Worm (Caenorhabditis elegans): Measurements from ENCODE around the gene R05H5.3.

DNA sequence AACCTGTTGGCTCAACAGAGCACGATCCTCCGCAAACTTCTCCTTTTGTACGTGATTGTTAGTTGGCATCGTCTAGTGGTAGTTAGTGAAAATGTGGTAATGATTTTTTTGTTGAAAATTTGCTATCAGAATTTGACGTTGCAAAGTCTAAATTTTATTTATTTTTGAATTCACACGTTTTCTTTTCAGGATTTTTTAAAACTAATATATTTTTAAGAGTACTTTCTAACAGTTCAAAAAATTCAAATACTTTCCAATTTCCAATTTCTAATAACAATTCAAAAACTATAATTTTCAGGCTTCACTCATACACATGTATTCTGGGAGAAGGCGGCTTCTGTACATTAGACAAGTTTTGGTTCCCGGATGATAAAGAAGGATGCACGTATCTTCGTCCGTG, 37.0 kb downstream of the R05H5.3 start, which contains the start of gene ubxn-5:
- TF ChIP-seq him-1 (tag; optimal IDR thresholded peaks at IDR 0.05) (no peak), W03F9.2 (tag; optimal IDR thresholded peaks at IDR 0.05) (no peak)

Data from whole organism, L4/young adult.